Worm (Caenorhabditis elegans) whole organism, L3 larva: Measurements from ENCODE around the gene epg-4.

Source experiments
- R02D3.7 ChIP-seq: fragments of 150-350 bp; optimal IDR thresholded peaks from 2 replicates; lab custom pipeline; 2014; ENCODE audit warnings: missing biosample characterization, missing genetic modification characterization
- ZK546.5 ChIP-seq: sonication (generic microtip); optimal IDR thresholded peaks from 2 replicates; lab custom pipeline; 2017; ENCODE audit warnings: missing biosample characterization, missing genetic modification characterization
- ama-1 ChIP-seq: fragments of 150-350 bp; optimal IDR thresholded peaks from 2 replicates; lab custom pipeline; 2018
- ceh-16 ChIP-seq: sonication (generic microtip); optimal IDR thresholded peaks from 2 replicates; lab custom pipeline; 2017; ENCODE audit warnings: missing biosample characterization, missing genetic modification characterization
- ceh-28 ChIP-seq: fragments of 150-350 bp; optimal IDR thresholded peaks from 2 replicates; lab custom pipeline; 2014; ENCODE audit warnings: missing biosample characterization, missing genetic modification reagents, missing genetic modification characterization
- ceh-82 ChIP-seq: fragments of 150-350 bp; optimal IDR thresholded peaks from 2 replicates; lab custom pipeline; 2014; ENCODE audit warnings: missing biosample characterization, missing genetic modification characterization
- ceh-9 ChIP-seq: sonication (generic microtip); optimal IDR thresholded peaks from 2 replicates; lab custom pipeline; 2018; ENCODE audit warnings: missing biosample characterization, missing genetic modification characterization
- daf-12 ChIP-seq: fragments of 150-350 bp; optimal IDR thresholded peaks from 2 replicates; lab custom pipeline; 2014; ENCODE audit warnings: missing biosample characterization, missing genetic modification reagents, missing genetic modification characterization
- egl-27 ChIP-seq: sonication (generic microtip); optimal IDR thresholded peaks from 4 replicates; lab custom pipeline; 2017; ENCODE audit warnings: missing biosample characterization, missing genetic modification reagents, missing genetic modification characterization
- egl-5 ChIP-seq: fragments of 150-350 bp; optimal IDR thresholded peaks from 2 replicates; lab custom pipeline; 2017; ENCODE audit warnings: missing biosample characterization, missing genetic modification reagents, missing genetic modification characterization, inconsistent platforms
- elt-1 ChIP-seq: fragments of 150-350 bp; optimal IDR thresholded peaks from 2 replicates; lab custom pipeline; 2014; ENCODE audit warnings: missing biosample characterization, missing genetic modification characterization
- elt-2 ChIP-seq: sonication (generic microtip); optimal IDR thresholded peaks from 2 replicates; lab custom pipeline; 2016; ENCODE audit warnings: missing genetic modification reagents, mild to moderate bottlenecking, missing genetic modification characterization, missing compliant biosample characterization
- elt-3 ChIP-seq, 3 experiments: fragments of 150-350 bp in 1 of 3; sonication (generic microtip) in 2 of 3; optimal IDR thresholded peaks; 2 replicates in 2 of 3; 4 replicates in 1 of 3; lab custom pipeline; 2014 to 2017; ENCODE audit warnings: missing biosample characterization in 3 of 3, missing genetic modification characterization in 3 of 3
- fkh-10 ChIP-seq: sonication (generic microtip); optimal IDR thresholded peaks from 2 replicates; lab custom pipeline; 2017; ENCODE audit warnings: missing biosample characterization, missing genetic modification reagents, missing genetic modification characterization
- fos-1 ChIP-seq: fragments of 150-350 bp; optimal IDR thresholded peaks from 2 replicates; lab custom pipeline; 2014; ENCODE audit warnings: missing biosample characterization, missing genetic modification characterization
- hmg-11 ChIP-seq: sonication (generic microtip); optimal IDR thresholded peaks from 2 replicates; lab custom pipeline; 2016; ENCODE audit warnings: missing genetic modification characterization, missing compliant biosample characterization
- jun-1 ChIP-seq: fragments of 150-350 bp; optimal IDR thresholded peaks from 2 replicates; lab custom pipeline; 2014; ENCODE audit warnings: missing biosample characterization, missing genetic modification reagents, missing genetic modification characterization
- lin-15B ChIP-seq: fragments of 150-350 bp; optimal IDR thresholded peaks from 2 replicates; lab custom pipeline; 2014; ENCODE audit warnings: missing biosample characterization, missing genetic modification characterization
- lin-39 ChIP-seq: fragments of 150-350 bp; optimal IDR thresholded peaks from 2 replicates; lab custom pipeline; 2018; ENCODE audit warnings: missing biosample characterization, missing genetic modification reagents, missing genetic modification characterization
- lsy-12 ChIP-seq: sonication (generic microtip); optimal IDR thresholded peaks from 2 replicates; lab custom pipeline; 2016; ENCODE audit warnings: mild to moderate bottlenecking, missing genetic modification characterization, missing compliant biosample characterization
- mml-1 ChIP-seq: fragments of 150-350 bp; sonication (generic microtip); optimal IDR thresholded peaks from 3 replicates; lab custom pipeline; 2014; ENCODE audit warnings: missing biosample characterization, missing genetic modification characterization
- nfya-1 ChIP-seq: sonication (generic microtip); optimal IDR thresholded peaks from 2 replicates; lab custom pipeline; 2017; ENCODE audit warnings: missing genetic modification characterization, mild to moderate bottlenecking, missing compliant biosample characterization, antibody characterized with exemption, moderate library complexity; ENCODE audit not compliant: insufficient read depth
- nhr-11 ChIP-seq: fragments of 150-350 bp; optimal IDR thresholded peaks from 2 replicates; lab custom pipeline; 2014; ENCODE audit warnings: missing biosample characterization, missing genetic modification characterization
- nhr-12 ChIP-seq: fragments of 150-350 bp; optimal IDR thresholded peaks from 2 replicates; lab custom pipeline; 2014; ENCODE audit warnings: missing biosample characterization, missing genetic modification characterization
- nhr-23 ChIP-seq: fragments of 150-350 bp; optimal IDR thresholded peaks from 2 replicates; lab custom pipeline; 2014; ENCODE audit warnings: missing biosample characterization, missing genetic modification reagents, missing genetic modification characterization
- nhr-237 ChIP-seq: fragments of 150-350 bp; optimal IDR thresholded peaks from 2 replicates; lab custom pipeline; 2014; ENCODE audit warnings: missing biosample characterization, missing genetic modification characterization
- nhr-25 ChIP-seq: sonication (generic microtip); optimal IDR thresholded peaks from 2 replicates; lab custom pipeline; 2017; ENCODE audit warnings: missing biosample characterization, missing genetic modification characterization
- nhr-28 ChIP-seq: fragments of 150-350 bp; optimal IDR thresholded peaks from 2 replicates; lab custom pipeline; 2014; ENCODE audit warnings: missing biosample characterization, missing genetic modification characterization
- nhr-43 ChIP-seq: sonication (generic microtip); optimal IDR thresholded peaks from 2 replicates; lab custom pipeline; 2016; ENCODE audit warnings: mild to moderate bottlenecking, missing genetic modification characterization, missing compliant biosample characterization; ENCODE audit not compliant: poor library complexity, severe bottlenecking
- nhr-67 ChIP-seq: fragments of 150-350 bp; optimal IDR thresholded peaks from 2 replicates; lab custom pipeline; 2014; ENCODE audit warnings: missing biosample characterization, missing genetic modification characterization
- nhr-76 ChIP-seq: fragments of 150-350 bp; sonication (generic microtip); optimal IDR thresholded peaks from 5 replicates; lab custom pipeline; 2014; ENCODE audit warnings: missing biosample characterization, missing genetic modification characterization
- nhr-77 ChIP-seq: fragments of 150-350 bp; optimal IDR thresholded peaks from 2 replicates; lab custom pipeline; 2014; ENCODE audit warnings: missing biosample characterization, missing genetic modification characterization
- pha-4 ChIP-seq: fragments of 150-350 bp; optimal IDR thresholded peaks from 2 replicates; lab custom pipeline; 2014; ENCODE audit warnings: missing biosample characterization, missing genetic modification reagents, missing genetic modification characterization
- pqm-1 ChIP-seq: fragments of 150-350 bp; optimal IDR thresholded peaks from 2 replicates; lab custom pipeline; 2017; ENCODE audit warnings: missing biosample characterization, missing genetic modification characterization, inconsistent platforms
- sea-2 ChIP-seq: fragments of 150-350 bp; sonication (generic microtip); optimal IDR thresholded peaks from 4 replicates; lab custom pipeline; 2014; ENCODE audit warnings: missing biosample characterization, missing genetic modification reagents, missing genetic modification characterization
- snpc-4 ChIP-seq: fragments of 150-350 bp; optimal IDR thresholded peaks from 2 replicates; lab custom pipeline; 2014; ENCODE audit warnings: missing biosample characterization, missing genetic modification characterization
- tbx-2 ChIP-seq: sonication (generic microtip); optimal IDR thresholded peaks from 2 replicates; lab custom pipeline; 2016; ENCODE audit warnings: mild to moderate bottlenecking, missing genetic modification characterization, missing compliant biosample characterization
- unc-39 ChIP-seq: sonication (generic microtip); optimal IDR thresholded peaks from 4 replicates; lab custom pipeline; 2017; ENCODE audit warnings: missing biosample characterization, missing genetic modification characterization
- zag-1 ChIP-seq: fragments of 150-350 bp; optimal IDR thresholded peaks from 2 replicates; lab custom pipeline; 2014; ENCODE audit warnings: missing biosample characterization, missing genetic modification characterization
- ztf-11 ChIP-seq: fragments of 150-350 bp; optimal IDR thresholded peaks from 2 replicates; lab custom pipeline; 2014; ENCODE audit warnings: missing biosample characterization, missing genetic modification characterization
- ztf-4 ChIP-seq: fragments of 150-350 bp; optimal IDR thresholded peaks from 2 replicates; lab custom pipeline; 2014; ENCODE audit warnings: missing biosample characterization, missing genetic modification characterization

The epg-4 gene

DNA sequence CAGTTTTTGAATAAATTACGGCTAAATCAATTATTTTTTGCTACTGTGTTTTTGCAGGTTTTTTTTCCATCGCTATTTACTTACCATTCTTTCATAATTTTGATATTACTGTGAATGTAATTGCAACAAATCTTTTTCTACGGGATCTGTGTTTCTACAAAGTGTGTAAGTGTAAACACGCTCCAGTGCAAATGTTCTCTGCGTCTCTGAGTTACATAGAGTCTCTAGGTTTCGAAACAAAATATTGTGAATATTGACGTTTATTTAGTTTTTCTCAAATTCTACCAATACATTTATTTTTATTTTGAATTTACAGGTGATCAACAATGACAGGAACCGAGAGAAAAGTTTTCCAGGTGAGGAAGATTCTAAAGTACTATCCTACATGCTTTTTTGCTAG is 2.1 kb downstream of the epg-4 start, which contains the start of gene yju-2:
yju-2 (plus strand) TSS at position 315 of the 400 bp plus-strand sequence.
- TF ChIP-seq elt-2 (peak; percentile 24), tbx-2 (tag; lab: Kevin White, UChicago) (no peak), pha-4 (tag; lab: Kevin White, UChicago) (peak; percentile 95), pqm-1 (tag; lab: Kevin White, UChicago) (peak; percentile 16), lin-15B (tag; lab: Kevin White, UChicago) (peak; percentile 84), nfya-1 (tag; lab: Kevin White, UChicago) (peak; percentile 69), nhr-11 (tag; lab: Kevin White, UChicago) (peak; percentile 29), snpc-4 (tag; lab: Kevin White, UChicago) (peak; percentile 39), nhr-43 (tag; lab: Kevin White, UChicago) (peak; percentile 60), ceh-28 (peak; percentile 18), egl-27 (tag; lab: Kevin White, UChicago) (peak; percentile 1), ztf-11 (tag; lab: Kevin White, UChicago) (no peak), nhr-25 (tag; lab: Kevin White, UChicago) (peak; percentile 63), ama-1 (no peak), egl-5 (tag; lab: Kevin White, UChicago) (no peak), hmg-11 (tag; lab: Kevin White, UChicago) (peak; percentile 37), nhr-23 (tag; lab: Kevin White, UChicago) (peak; percentile 70)

DNA sequence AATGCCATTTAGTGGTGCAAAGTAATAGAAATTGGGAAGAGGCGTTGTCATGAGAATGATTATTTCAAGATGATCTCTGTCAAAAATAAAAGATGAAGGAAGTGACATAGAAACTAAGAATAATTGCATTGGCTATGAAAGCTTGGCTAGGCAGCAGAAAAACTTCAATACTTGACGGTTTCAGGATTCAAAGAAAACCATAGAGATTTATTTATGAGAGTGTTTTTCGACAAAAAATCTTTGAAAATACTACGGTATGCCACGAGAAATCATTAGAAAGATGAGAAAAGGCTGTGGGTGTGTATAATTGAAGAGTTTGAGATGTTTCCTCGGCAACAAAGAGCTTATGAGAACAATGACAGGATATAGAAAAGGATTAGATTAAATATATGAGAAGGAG is 3.5 kb downstream of the epg-4 start, which contains the start of gene F37C12.14:
F37C12.14 (minus strand) TSS at position 101 of the 400 bp plus-strand sequence.
- TF ChIP-seq ZK546.5 (tag; lab: Kevin White, UChicago) (no peak), egl-27 (tag; lab: Kevin White, UChicago) (no peak), nhr-77 (tag; lab: Kevin White, UChicago) (no peak), fos-1 (tag; lab: Kevin White, UChicago) (no peak), nfya-1 (tag; lab: Kevin White, UChicago) (no peak), jun-1 (no peak), egl-5 (tag; lab: Kevin White, UChicago) (no peak), nhr-237 (tag; lab: Kevin White, UChicago) (no peak), ama-1 (no peak)

DNA sequence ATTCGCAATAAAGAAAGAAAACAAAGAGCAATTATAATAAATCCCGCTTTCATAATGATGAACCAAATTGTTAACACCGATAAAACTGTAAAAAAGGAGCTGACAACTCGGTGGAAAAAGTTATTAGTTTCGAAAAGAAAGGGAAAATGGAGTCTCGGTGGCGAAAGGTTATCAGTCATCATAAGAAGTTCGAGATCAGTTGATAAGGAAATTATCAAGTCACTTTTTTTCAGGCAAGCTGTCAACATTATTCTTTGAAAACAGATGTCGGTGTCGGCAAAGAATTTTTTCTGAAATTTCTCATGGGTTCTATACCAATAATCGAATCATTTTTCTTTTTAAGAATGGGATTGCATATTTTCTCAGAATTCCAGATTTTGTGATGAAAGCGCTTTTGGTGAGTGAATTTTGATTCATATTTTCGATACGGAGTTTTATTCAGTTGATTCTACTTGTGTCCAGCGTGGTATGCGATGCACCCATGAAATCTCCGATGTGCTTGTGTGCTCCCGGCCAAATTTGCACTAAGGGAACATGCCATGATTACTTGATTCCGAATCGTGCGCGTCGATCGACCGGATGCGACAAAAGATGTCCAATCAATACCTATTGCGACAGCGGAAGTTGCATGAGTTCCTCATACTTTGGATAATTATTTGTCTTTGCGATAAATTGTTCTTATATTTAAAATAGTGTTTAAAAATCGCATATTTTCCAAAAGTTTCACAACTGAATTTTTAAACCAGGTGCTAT is 6.5 kb downstream of the epg-4 start, which contains the start of the genes F37C12.21 and F37C12.10:
F37C12.21 (plus strand) TSS at position 58 of the 753 bp plus-strand sequence.
F37C12.10 (minus strand) TSS at position 85 of the 753 bp plus-strand sequence.
- no peak for TF ChIP-seq nhr-28 (tag; lab: Kevin White, UChicago)
- TF ChIP-seq ceh-9 (tag; lab: Kevin White, UChicago): no peak
- no peak for TF ChIP-seq ztf-4 (tag; lab: Kevin White, UChicago)
- TF ChIP-seq elt-1: no peak
- no peak for TF ChIP-seq nhr-11 (tag; lab: Kevin White, UChicago)
- peak; percentile 77 for TF ChIP-seq elt-2
- peak; percentile 33 for TF ChIP-seq pqm-1 (tag; lab: Kevin White, UChicago)
- no peak for TF ChIP-seq mml-1 (tag; lab: Kevin White, UChicago)
- TF ChIP-seq lin-39 (tag; lab: Kevin White, UChicago): no peak
- no peak for TF ChIP-seq ceh-28
- TF ChIP-seq nhr-237 (tag; lab: Kevin White, UChicago): no peak
- peak; percentile 4 for TF ChIP-seq pha-4 (tag; lab: Kevin White, UChicago)

DNA sequence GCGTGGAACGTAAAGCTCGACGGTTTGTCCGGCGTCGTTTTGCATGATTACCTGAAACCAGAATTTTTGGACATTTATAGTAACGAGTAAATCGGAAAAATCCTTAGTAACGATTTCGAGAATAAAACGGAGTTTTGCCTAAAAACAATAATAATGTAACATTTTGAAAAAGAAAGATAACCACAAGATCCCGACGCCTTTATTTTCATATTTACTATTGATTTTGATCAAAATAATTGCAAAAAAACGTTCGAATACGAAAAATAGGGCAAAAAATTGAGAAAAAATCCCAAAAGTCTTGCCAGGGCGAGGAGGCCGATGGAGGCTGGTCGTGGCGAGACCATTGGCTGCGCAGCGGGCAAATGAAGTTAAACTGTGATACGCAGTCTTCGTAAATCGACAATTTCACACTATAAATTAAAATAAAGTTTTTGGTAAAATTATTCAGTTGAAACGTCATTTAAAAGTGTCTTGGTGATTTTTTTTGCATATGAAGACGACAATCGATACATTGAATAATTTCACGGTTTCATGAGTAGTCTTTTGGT is 7.7 kb downstream of the epg-4 start, which contains the start of gene rps-21:
rps-21 (minus strand) TSS at position 51 of the 548 bp plus-strand sequence.
- TF ChIP-seq hmg-11 (tag; lab: Kevin White, UChicago): no peak
- peak; percentile 9 for TF ChIP-seq tbx-2 (tag; lab: Kevin White, UChicago)
- no peak for TF ChIP-seq elt-3 (tag; optimal IDR thresholded peaks at IDR 0.05; lab: Kevin White, UChicago)
- TF ChIP-seq nhr-11 (tag; lab: Kevin White, UChicago): peak; percentile 59
- no peak for TF ChIP-seq ceh-16
- TF ChIP-seq egl-27 (tag; lab: Kevin White, UChicago): peak; percentile 65
- no peak for TF ChIP-seq lsy-12 (tag; lab: Kevin White, UChicago)
- TF ChIP-seq nhr-25 (tag; lab: Kevin White, UChicago): peak; percentile 82
- TF ChIP-seq fkh-10 (GFP tag; lab: Kevin White, UChicago): peak; percentile 58
- no peak for TF ChIP-seq ceh-9 (tag; lab: Kevin White, UChicago)
- peak; percentile 90 for TF ChIP-seq nfya-1 (tag; lab: Kevin White, UChicago)
- TF ChIP-seq R02D3.7: peak; percentile 96
- no peak for TF ChIP-seq ztf-11 (tag; lab: Kevin White, UChicago)
- no peak for TF ChIP-seq mml-1 (tag; lab: Kevin White, UChicago)
- no peak for TF ChIP-seq elt-1
- TF ChIP-seq ceh-28: no peak
- no peak for TF ChIP-seq daf-12 (tag; lab: Kevin White, UChicago)
- no peak for TF ChIP-seq nhr-12 (tag; lab: Kevin White, UChicago)
- peak; percentile 49 for TF ChIP-seq pqm-1 (tag; lab: Kevin White, UChicago)
- peak; percentile 26 for TF ChIP-seq ceh-82 (tag; lab: Kevin White, UChicago)
- TF ChIP-seq elt-2: peak; percentile 62
- peak; percentile 44 for TF ChIP-seq ama-1
- peak; percentile 4 for TF ChIP-seq nhr-77 (tag; lab: Kevin White, UChicago)
- TF ChIP-seq sea-2 (GFP tag; lab: Kevin White, UChicago): no peak
- TF ChIP-seq nhr-67 (tag; lab: Kevin White, UChicago): no peak
- TF ChIP-seq jun-1: peak; percentile 23
- TF ChIP-seq ZK546.5 (tag; lab: Kevin White, UChicago): peak; percentile 24
- no peak for TF ChIP-seq unc-39 (tag; lab: Kevin White, UChicago)
- TF ChIP-seq zag-1 (tag; lab: Kevin White, UChicago): no peak
- no peak for TF ChIP-seq nhr-76
